Fruit fly (Drosophila melanogaster) whole organism, embryonic: ENCODE data around the gene dtn.

Experiments
- CG2889 ChIP-seq: fragments of 200-800 bp; sonication (Bioruptor generic); IDR thresholded peaks from 3 replicates; pipeline ENCODE4 v1.3.6; 2022; ENCODE audit warnings: missing biosample characterization, missing genetic modification characterization
- CG5953 ChIP-seq: fragments of 200-800 bp; sonication (Bioruptor generic); IDR thresholded peaks from 2 replicates; pipeline ENCODE4 v1.3.6; 2022; ENCODE audit warnings: missing biosample characterization, missing genetic modification characterization
- HLHmδ ChIP-seq: fragments of 200-800 bp; sonication (Bioruptor generic); optimal IDR thresholded peaks from 2 replicates; lab custom pipeline; 2018; ENCODE audit warnings: missing biosample characterization, mild to moderate bottlenecking, missing genetic modification characterization, moderate library complexity
- fu2 ChIP-seq: fragments of 200-800 bp; sonication (Bioruptor generic); optimal IDR thresholded peaks from 2 replicates; lab custom pipeline; 2016; ENCODE audit warnings: missing biosample characterization, missing genetic modification characterization

- TF ChIP-seq CG2889 (GFP tag; lab: Robert Waterston, UW) (no peak), HLHmδ (GFP tag; lab: Kevin White, UChicago) (no peak), fu2 (GFP tag; lab: Kevin White, UChicago) (no peak), CG5953 (GFP tag; lab: Robert Waterston, UW) (no peak)
Measured at dm6 chrX:6231764-6232163, 6.3 kb downstream of the dtn start.
